Fruit fly (Drosophila melanogaster) whole organism, embryonic: ENCODE data around the gene Vm26Aa.

Experiments
- ATbp ChIP-seq: fragments of 200-800 bp; sonication (Bioruptor generic); optimal IDR thresholded peaks from 2 replicates; lab custom pipeline; 2017; ENCODE audit warnings: missing biosample characterization, mild to moderate bottlenecking, missing genetic modification characterization, missing genetic modification reagents
- Ada2b ChIP-seq: fragments of 200-800 bp; sonication (Bioruptor generic); IDR thresholded peaks from 2 replicates; pipeline ENCODE4 v1.3.6; 2022; ENCODE audit warnings: missing biosample characterization, missing genetic modification characterization
- Aef1 ChIP-seq: fragments of 200-800 bp; sonication (Bioruptor generic); IDR thresholded peaks from 3 replicates; pipeline ENCODE4 v1.3.6; 2022; ENCODE audit warnings: missing biosample characterization, missing genetic modification characterization
- Atf-2 ChIP-seq: fragments of 200-800 bp; sonication (Bioruptor generic); optimal IDR thresholded peaks from 2 replicates; lab custom pipeline; 2016; ENCODE audit warnings: missing biosample characterization, missing genetic modification characterization
- Blimp-1 ChIP-seq: fragments of 200-800 bp; sonication (Bioruptor generic); optimal IDR thresholded peaks from 3 replicates; lab custom pipeline; 2018; ENCODE audit warnings: missing biosample characterization, missing genetic modification characterization, mild to moderate bottlenecking, moderate library complexity, missing genetic modification reagents
- CG10147 ChIP-seq: fragments of 200-800 bp; sonication (Bioruptor generic); optimal IDR thresholded peaks from 2 replicates; lab custom pipeline; 2019; ENCODE audit warnings: missing biosample characterization, mild to moderate bottlenecking, missing genetic modification characterization, moderate library complexity
- CG10274 ChIP-seq: fragments of 200-800 bp; sonication (Bioruptor generic); optimal IDR thresholded peaks from 3 replicates; lab custom pipeline; 2017; ENCODE audit warnings: missing biosample characterization, mild to moderate bottlenecking, missing genetic modification characterization
- CG10321 ChIP-seq: fragments of 200-800 bp; sonication (Bioruptor generic); IDR thresholded peaks from 2 replicates; pipeline ENCODE4 v1.3.6; 2022; ENCODE audit warnings: missing biosample characterization, missing genetic modification characterization
- CG12071 ChIP-seq: fragments of 200-800 bp; sonication (Bioruptor generic); optimal IDR thresholded peaks from 3 replicates; lab custom pipeline; 2018; ENCODE audit warnings: missing biosample characterization, mild to moderate bottlenecking, missing genetic modification characterization
- CG12299 ChIP-seq: fragments of 200-800 bp; sonication (Bioruptor generic); optimal IDR thresholded peaks from 2 replicates; lab custom pipeline; 2018; ENCODE audit warnings: missing biosample characterization, mild to moderate bottlenecking, missing genetic modification characterization
- CG12769 ChIP-seq: fragments of 200-800 bp; sonication (Bioruptor generic); optimal IDR thresholded peaks from 2 replicates; lab custom pipeline; 2019; ENCODE audit warnings: missing biosample characterization, mild to moderate bottlenecking, missing genetic modification characterization, moderate library complexity
- CG14050 ChIP-seq: fragments of 200-800 bp; sonication (Bioruptor generic); IDR thresholded peaks from 3 replicates; pipeline ENCODE4 v1.3.6; 2022; ENCODE audit warnings: missing biosample characterization, missing genetic modification characterization
- CG17359 ChIP-seq: fragments of 200-800 bp; sonication (Bioruptor generic); optimal IDR thresholded peaks from 3 replicates; lab custom pipeline; 2018; ENCODE audit warnings: missing biosample characterization, mild to moderate bottlenecking, missing genetic modification characterization, moderate library complexity
- CG2889 ChIP-seq: fragments of 200-800 bp; sonication (Bioruptor generic); IDR thresholded peaks from 3 replicates; pipeline ENCODE4 v1.3.6; 2022; ENCODE audit warnings: missing biosample characterization, missing genetic modification characterization
- CG3847 ChIP-seq: fragments of 200-800 bp; sonication (Bioruptor generic); IDR thresholded peaks from 2 replicates; pipeline ENCODE4 v1.3.6; 2022; ENCODE audit warnings: missing biosample characterization, missing genetic modification characterization
- CG4854 ChIP-seq: fragments of 200-800 bp; sonication (Bioruptor generic); optimal IDR thresholded peaks from 2 replicates; lab custom pipeline; 2016; ENCODE audit warnings: missing biosample characterization, missing genetic modification characterization, inconsistent platforms
- CG6689 ChIP-seq: fragments of 200-800 bp; sonication (Bioruptor generic); IDR thresholded peaks from 2 replicates; pipeline ENCODE4 v1.3.6; 2022; ENCODE audit warnings: missing biosample characterization, missing genetic modification characterization
- CG8281 ChIP-seq: fragments of 200-800 bp; sonication (Bioruptor generic); optimal IDR thresholded peaks from 2 replicates; lab custom pipeline; 2018; ENCODE audit warnings: missing biosample characterization, mild to moderate bottlenecking, missing genetic modification characterization, moderate library complexity
- CG8478 ChIP-seq: fragments of >200 bp; optimal IDR thresholded peaks from 2 replicates; lab custom pipeline; 2018
- CG9817 ChIP-seq: fragments of 200-800 bp; sonication (Bioruptor generic); optimal IDR thresholded peaks from 2 replicates; lab custom pipeline; 2018; ENCODE audit warnings: missing biosample characterization, mild to moderate bottlenecking, missing genetic modification characterization, moderate library complexity
- Drgx ChIP-seq: fragments of 200-800 bp; sonication (Bioruptor generic); IDR thresholded peaks from 2 replicates; pipeline ENCODE4 v1.3.6; 2022; ENCODE audit warnings: missing biosample characterization, missing genetic modification characterization
- Fer1 ChIP-seq: fragments of 200-800 bp; sonication (Bioruptor generic); optimal IDR thresholded peaks from 2 replicates; lab custom pipeline; 2017; ENCODE audit warnings: missing biosample characterization, mild to moderate bottlenecking, missing genetic modification characterization
- GATAe ChIP-seq: fragments of 200-800 bp; sonication (Bioruptor generic); conservative IDR thresholded peaks from 2 replicates; pipeline ENCODE4 v1.3.6; 2022; ENCODE audit warnings: missing biosample characterization, missing genetic modification characterization
- Hand ChIP-seq: fragments of 200-800 bp; sonication (Bioruptor generic); optimal IDR thresholded peaks from 2 replicates; lab custom pipeline; 2017; ENCODE audit warnings: mild to moderate bottlenecking, missing biosample characterization, missing genetic modification reagents, missing genetic modification characterization
- Mrtf ChIP-seq: fragments of 200-800 bp; sonication (Bioruptor generic); IDR thresholded peaks from 3 replicates; pipeline ENCODE4 v1.3.6; 2022; ENCODE audit warnings: missing biosample characterization, missing genetic modification characterization
- NC2α ChIP-seq: fragments of 200-800 bp; sonication (Bioruptor generic); optimal IDR thresholded peaks from 2 replicates; lab custom pipeline; 2016; ENCODE audit warnings: missing biosample characterization, missing genetic modification characterization
- Nf-YC ChIP-seq: fragments of 200-800 bp; optimal IDR thresholded peaks from 3 replicates; lab custom pipeline; 2019; ENCODE audit warnings: missing biosample characterization, mild to moderate bottlenecking, missing genetic modification characterization, moderate library complexity
- Opbp ChIP-seq: fragments of 200-800 bp; sonication (Bioruptor generic); IDR thresholded peaks from 3 replicates; pipeline ENCODE4 v1.3.6; 2022; ENCODE audit warnings: missing biosample characterization, missing genetic modification characterization; ENCODE audit not compliant: partially characterized antibody
- PHDP ChIP-seq: fragments of 200-800 bp; sonication (Bioruptor generic); optimal IDR thresholded peaks from 3 replicates; lab custom pipeline; 2018; ENCODE audit warnings: missing biosample characterization, mild to moderate bottlenecking, missing genetic modification characterization, moderate library complexity
- Pdp1 ChIP-seq, 2 experiments: fragments of 200-800 bp; sonication (Bioruptor generic); optimal IDR thresholded peaks; 3 replicates each; lab custom pipeline; 2016; ENCODE audit warnings: missing biosample characterization in 2 of 2, missing genetic modification characterization in 2 of 2, mild to moderate bottlenecking in 1 of 2, moderate library complexity in 1 of 2
- Six4 ChIP-seq: fragments of 200-800 bp; sonication (Bioruptor generic); optimal IDR thresholded peaks from 2 replicates; lab custom pipeline; 2016; ENCODE audit warnings: missing biosample characterization, missing genetic modification characterization
- YL-1 ChIP-seq: fragments of 200-800 bp; sonication (Bioruptor generic); optimal IDR thresholded peaks from 3 replicates; lab custom pipeline; 2017; ENCODE audit warnings: missing biosample characterization, mild to moderate bottlenecking, missing genetic modification characterization
- bowl ChIP-seq: fragments of 200-800 bp; sonication (Bioruptor generic); IDR thresholded peaks from 2 replicates; pipeline ENCODE4 v1.3.6; 2022; ENCODE audit warnings: missing biosample characterization, missing genetic modification characterization
- corto ChIP-seq: fragments of 200-800 bp; sonication (Bioruptor generic); optimal IDR thresholded peaks from 2 replicates; lab custom pipeline; 2016; ENCODE audit warnings: missing biosample characterization, mild to moderate bottlenecking, missing genetic modification characterization, moderate library complexity
- dimm ChIP-seq: fragments of 200-800 bp; sonication (Bioruptor generic); IDR thresholded peaks from 2 replicates; pipeline ENCODE4 v1.3.6; 2022; ENCODE audit warnings: missing biosample characterization, missing genetic modification characterization
- emc ChIP-seq: fragments of 200-800 bp; sonication (Bioruptor generic); optimal IDR thresholded peaks from 2 replicates; lab custom pipeline; 2016; ENCODE audit warnings: missing biosample characterization, missing genetic modification characterization
- exex ChIP-seq: fragments of 200-800 bp; sonication (Bioruptor generic); optimal IDR thresholded peaks from 4 replicates; lab custom pipeline; 2018; ENCODE audit warnings: missing biosample characterization, mild to moderate bottlenecking, missing genetic modification characterization, moderate library complexity
- eyg ChIP-seq: fragments of 200-800 bp; sonication (Bioruptor generic); optimal IDR thresholded peaks from 3 replicates; lab custom pipeline; 2016; ENCODE audit warnings: missing biosample characterization, missing genetic modification characterization
- gcm ChIP-seq: fragments of 200-800 bp; sonication (Bioruptor generic); optimal IDR thresholded peaks from 2 replicates; lab custom pipeline; 2019; ENCODE audit warnings: missing biosample characterization, mild to moderate bottlenecking, missing genetic modification characterization, moderate library complexity
- grn ChIP-seq: fragments of 200-800 bp; sonication (Bioruptor generic); optimal IDR thresholded peaks from 3 replicates; lab custom pipeline; 2017; ENCODE audit warnings: missing biosample characterization, missing genetic modification characterization
- her ChIP-seq: fragments of 200-800 bp; sonication (Bioruptor generic); optimal IDR thresholded peaks from 2 replicates; lab custom pipeline; 2016; ENCODE audit warnings: missing biosample characterization, missing genetic modification characterization
- klu ChIP-seq: fragments of 200-800 bp; sonication (Bioruptor generic); IDR thresholded peaks from 2 replicates; pipeline ENCODE4 v1.3.6; 2022; ENCODE audit warnings: missing biosample characterization, missing genetic modification characterization
- kni ChIP-seq: fragments of 200-800 bp; sonication (Bioruptor generic); optimal IDR thresholded peaks from 3 replicates; lab custom pipeline; 2017; ENCODE audit warnings: mild to moderate bottlenecking, missing biosample characterization, missing genetic modification reagents, missing genetic modification characterization
- mirr ChIP-seq: fragments of 200-800 bp; sonication (Bioruptor generic); optimal IDR thresholded peaks from 3 replicates; lab custom pipeline; 2018; ENCODE audit warnings: missing biosample characterization, mild to moderate bottlenecking, missing genetic modification characterization
- mld ChIP-seq: fragments of 200-800 bp; sonication (Bioruptor generic); IDR thresholded peaks from 3 replicates; pipeline ENCODE4 v1.3.6; 2022; ENCODE audit warnings: missing biosample characterization, missing genetic modification characterization; ENCODE audit not compliant: partially characterized antibody
- nom ChIP-seq: fragments of 200-800 bp; sonication (Bioruptor generic); optimal IDR thresholded peaks from 2 replicates; lab custom pipeline; 2017; ENCODE audit warnings: missing biosample characterization, missing genetic modification characterization, mild to moderate bottlenecking, moderate library complexity, missing genetic modification reagents
- p53 ChIP-seq: fragments of 200-800 bp; sonication (Bioruptor generic); optimal IDR thresholded peaks from 2 replicates; lab custom pipeline; 2016; ENCODE audit warnings: missing biosample characterization, missing genetic modification characterization
- sens ChIP-seq: fragments of 200-800 bp; sonication (Bioruptor generic); peaks from one replicate; lab custom pipeline; 2016; ENCODE audit warnings: missing biosample characterization, missing genetic modification characterization
- sqz ChIP-seq: fragments of 200-800 bp; sonication (Bioruptor generic); optimal IDR thresholded peaks from 3 replicates; lab custom pipeline; 2018; ENCODE audit warnings: missing biosample characterization, mild to moderate bottlenecking, missing genetic modification characterization
- yki ChIP-seq: fragments of >200 bp; optimal IDR thresholded peaks from 3 replicates; lab custom pipeline; 2018
- z ChIP-seq: fragments of 200-800 bp; sonication (Bioruptor generic); IDR thresholded peaks from 3 replicates; pipeline ENCODE4 v1.3.6; 2022; ENCODE audit warnings: missing biosample characterization, missing genetic modification characterization
- zfh1 ChIP-seq: fragments of 200-800 bp; sonication (Bioruptor generic); IDR thresholded peaks from 3 replicates; pipeline ENCODE4 v1.3.6; 2022; ENCODE audit warnings: missing biosample characterization, missing genetic modification characterization

Vm26Aa gene

dm6 chr2L:5977070-5977728 lies 17.1 kb upstream of the Vm26Aa start (continued):
- TF ChIP-seq corto (GFP tag; lab: Kevin White, UChicago) = no peak
- no peak for TF ChIP-seq emc (GFP tag; lab: Kevin White, UChicago)
- no peak for TF ChIP-seq dimm
- TF ChIP-seq CG14050 (GFP tag; lab: Robert Waterston, UW) = no peak
- TF ChIP-seq sens (GFP tag; lab: Kevin White, UChicago) = peak; percentile 74
- TF ChIP-seq ATbp (GFP tag; lab: Kevin White, UChicago) = no peak
- TF ChIP-seq klu (GFP tag; lab: Robert Waterston, UW) = no peak
- no peak for TF ChIP-seq Six4 (GFP tag; lab: Kevin White, UChicago)
- no peak for TF ChIP-seq CG9817 (tag; lab: Kevin White, UChicago)
- no peak for TF ChIP-seq Opbp
- peak in 1 of 2 experiments; percentile 38 for TF ChIP-seq Pdp1 (GFP tag; optimal IDR thresholded peaks at IDR 0.05; lab: Kevin White, UChicago)
- peak; percentile 67 for TF ChIP-seq nom (GFP tag; lab: Kevin White, UChicago)
- TF ChIP-seq yki = peak; percentile 19
- no peak for TF ChIP-seq CG4854 (GFP tag; lab: Kevin White, UChicago)
- TF ChIP-seq Hand (GFP tag; lab: Kevin White, UChicago) = no peak
- TF ChIP-seq Drgx (GFP tag; lab: Robert Waterston, UW) = no peak
- peak; percentile 42 for TF ChIP-seq exex (tag; lab: Kevin White, UChicago)
- no peak for TF ChIP-seq gcm (GFP tag; lab: Kevin White, UChicago)
- TF ChIP-seq p53 (GFP tag; lab: Kevin White, UChicago) = no peak
- no peak for TF ChIP-seq Mrtf (GFP tag; lab: Robert Waterston, UW)
- no peak for TF ChIP-seq zfh1
- peak; percentile 34 for TF ChIP-seq CG12769 (tag; lab: Kevin White, UChicago)
- TF ChIP-seq mld = no peak
- TF ChIP-seq CG10274 (GFP tag; lab: Kevin White, UChicago) = peak; percentile 11
- TF ChIP-seq YL-1 (GFP tag; lab: Kevin White, UChicago) = peak; percentile 10
- TF ChIP-seq CG8478 (lab: Kevin White, UChicago) = no peak
- no peak for TF ChIP-seq bowl (GFP tag; lab: Robert Waterston, UW)
- peak; percentile 33 for TF ChIP-seq CG10147 (GFP tag; lab: Kevin White, UChicago)
- TF ChIP-seq Ada2b (GFP tag; lab: Robert Waterston, UW) = no peak
- TF ChIP-seq CG12299 (tag; lab: Kevin White, UChicago) = peak; percentile 3
- peak; percentile 48 for TF ChIP-seq Fer1 (GFP tag; lab: Kevin White, UChicago)
- TF ChIP-seq Aef1 (GFP tag; lab: Robert Waterston, UW) = no peak
- TF ChIP-seq Nf-YC (tag; lab: Kevin White, UChicago) = peak; percentile 56
- no peak for TF ChIP-seq Atf-2
- TF ChIP-seq CG12071 (GFP tag; lab: Kevin White, UChicago) = peak; percentile 8
- no peak for TF ChIP-seq CG8281
- no peak for TF ChIP-seq PHDP (tag; lab: Kevin White, UChicago)

DNA sequence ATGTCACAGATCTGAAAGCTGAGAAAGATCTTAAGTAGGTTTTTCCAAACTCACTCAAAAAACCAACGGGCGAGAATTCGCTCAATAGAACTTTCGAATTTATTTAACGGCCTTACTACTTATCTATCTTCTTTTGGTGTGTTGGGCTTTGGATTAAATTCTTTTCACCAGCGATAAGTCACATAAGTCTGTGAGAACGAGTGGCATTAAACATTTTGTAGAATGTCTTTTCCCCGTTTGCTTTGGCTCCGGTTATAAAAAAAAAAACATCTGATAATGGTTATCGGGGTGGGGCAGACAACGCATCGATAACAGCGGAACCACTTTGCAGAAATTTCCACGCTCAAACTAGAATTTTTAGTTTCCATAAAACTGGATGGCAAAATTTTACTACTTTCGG lies 15.5 kb upstream of the Vm26Aa start:
- TF ChIP-seq CG10321 (GFP tag; lab: Robert Waterston, UW) = no peak
- TF ChIP-seq exex (tag; lab: Kevin White, UChicago) = peak; percentile 54
- peak; percentile 45 for TF ChIP-seq GATAe (GFP tag; lab: Robert Waterston, UW)
- peak; percentile 5 for TF ChIP-seq grn (GFP tag; lab: Kevin White, UChicago)
- TF ChIP-seq mirr (GFP tag; lab: Kevin White, UChicago) = peak; percentile 38
- no peak for TF ChIP-seq NC2α (GFP tag; lab: Kevin White, UChicago)
- peak; percentile 44 for TF ChIP-seq sqz (GFP tag; lab: Kevin White, UChicago)
- TF ChIP-seq Blimp-1 = peak; percentile 48
- no peak for TF ChIP-seq klu (GFP tag; lab: Robert Waterston, UW)
- no peak for TF ChIP-seq CG3847 (GFP tag; lab: Robert Waterston, UW)
- no peak for TF ChIP-seq CG2889 (GFP tag; lab: Robert Waterston, UW)
- TF ChIP-seq kni (GFP tag; lab: Kevin White, UChicago) = no peak
- no peak for TF ChIP-seq eyg (GFP tag; lab: Kevin White, UChicago)
- TF ChIP-seq CG6689 (GFP tag; lab: Robert Waterston, UW) = no peak
- TF ChIP-seq CG17359 (tag; lab: Kevin White, UChicago) = no peak
- peak; percentile 71; the same call in 1 of the 3 replicates for TF ChIP-seq z (GFP tag; lab: Robert Waterston, UW)
- no peak for TF ChIP-seq her
